Worm (Caenorhabditis elegans): ENCODE measurements around the gene mcd-1.

ce11 chrII:13907615-13908014, 19.3 kb downstream of the mcd-1 start:
- TF ChIP-seq ztf-11 (tag; optimal IDR thresholded peaks at IDR 0.05) (no peak), ama-1 (optimal IDR thresholded peaks at IDR 0.05) (no peak), nhr-77 (tag; optimal IDR thresholded peaks at IDR 0.05) (no peak), nhr-25 (tag; optimal IDR thresholded peaks at IDR 0.05) (no peak), mdl-1 (tag; optimal IDR thresholded peaks at IDR 0.05) (no peak), nhr-129 (tag; optimal IDR thresholded peaks at IDR 0.05) (no peak), unc-62 (GFP tag; optimal IDR thresholded peaks at IDR 0.05) (no peak), blmp-1 (tag; optimal IDR thresholded peaks at IDR 0.05; ENCODE audit: insufficient read depth) (no peak), lsy-2 (tag; optimal IDR thresholded peaks at IDR 0.05) (no peak)

Data from whole organism, L2 larva.